Worm (Caenorhabditis elegans): ENCODE data around the gene lips-17.

The lips-17 gene

DNA sequence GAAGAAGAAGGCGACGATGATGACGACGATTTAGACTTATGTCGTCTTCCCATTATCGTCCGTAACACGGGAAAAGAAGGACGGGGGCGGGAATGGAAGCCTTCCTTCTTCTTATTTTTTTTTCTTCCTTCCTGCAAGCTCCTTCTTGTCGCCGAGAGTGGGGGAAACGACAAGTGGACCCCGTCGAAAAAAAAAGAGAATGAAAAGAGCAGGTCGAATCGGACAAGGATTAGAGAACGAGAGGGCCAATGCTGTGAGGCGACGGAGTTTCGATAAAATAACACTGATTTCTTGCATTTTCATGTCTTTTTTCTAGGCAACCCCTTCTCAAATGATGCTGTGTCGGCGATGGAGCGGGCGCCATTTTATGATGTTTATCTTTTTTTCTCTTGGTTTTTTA, 43.1 kb downstream of the lips-17 start, which contains the start of gene pde-4:
Gene pde-4 (minus strand): TSS at position 76 of the 400 bp plus-strand sequence.
- TF ChIP-seq tbx-11 (GFP tag; IDR thresholded peaks at IDR 0.05) (no peak), tbx-37 (GFP tag; conservative IDR thresholded peaks at IDR 0.05) (no peak), ceh-36 (tag; optimal IDR thresholded peaks at IDR 0.05) (no peak), sea-1 (GFP tag; conservative IDR thresholded peaks at IDR 0.05) (no peak), hmg-4 (GFP tag; optimal IDR thresholded peaks at IDR 0.05) (no peak), aly-1 (tag; optimal IDR thresholded peaks at IDR 0.05) (no peak), pes-1 (GFP tag; IDR thresholded peaks at IDR 0.05) (no peak), hmbx-1 (tag; optimal IDR thresholded peaks at IDR 0.05) (no peak), scrt-1 (GFP tag; IDR thresholded peaks at IDR 0.05) (no peak)

Data from whole organism, early embryonic.